Worm (Caenorhabditis elegans): ENCODE data around the gene cyp-33E1.

Gene cyp-33E1

DNA sequence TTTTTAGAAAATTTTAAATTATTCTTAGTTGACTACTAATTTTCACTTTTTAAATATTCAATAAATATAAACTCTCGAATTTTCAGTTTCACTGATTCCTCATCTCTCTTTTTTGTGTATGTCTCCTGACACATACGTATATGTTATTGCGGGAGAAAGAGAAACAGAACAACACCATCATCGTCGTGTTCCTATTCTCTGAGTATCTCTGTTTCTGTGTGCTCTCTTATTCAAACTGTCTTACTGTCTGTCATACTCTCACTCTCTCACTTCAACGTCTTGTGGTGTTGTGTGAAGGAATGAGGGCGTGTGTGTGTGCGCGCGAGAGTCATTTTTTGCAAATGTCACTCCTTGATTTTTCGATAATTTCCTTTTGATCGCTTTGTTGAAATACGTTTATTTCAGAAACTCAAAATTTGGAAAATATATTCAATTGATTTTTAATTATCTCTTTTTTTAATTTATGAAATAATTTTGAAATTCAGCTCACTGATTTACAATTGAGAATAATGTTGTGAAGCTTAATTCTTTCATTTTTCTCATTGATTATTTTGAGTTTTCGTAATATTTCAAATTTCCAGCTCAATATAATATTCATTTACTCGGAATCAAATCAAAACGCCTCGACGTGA lies 28.2 kb downstream of the cyp-33E1 start, which contains the start of gene lin-49 (continued):
- TF ChIP-seq F49E8.2 (tag; optimal IDR thresholded peaks at IDR 0.05; ENCODE audit: borderline replicate concordance) (no peak), dmd-6 (GFP tag; IDR thresholded peaks at IDR 0.05) (peak; percentile 62), ZK337.2 (GFP tag; IDR thresholded peaks at IDR 0.05) (no peak), snpc-4 (tag; optimal IDR thresholded peaks at IDR 0.05) (no peak), lsy-2 (tag; optimal IDR thresholded peaks at IDR 0.05) (peak; percentile 43 to 82), unc-130 (GFP tag; optimal IDR thresholded peaks at IDR 0.05) (no peak), egl-43 (GFP tag; IDR thresholded peaks at IDR 0.05) (no peak), daf-12 (tag; optimal IDR thresholded peaks at IDR 0.05) (no peak), ces-1 (GFP tag; optimal IDR thresholded peaks at IDR 0.05) (no peak), saeg-2 (GFP tag; IDR thresholded peaks at IDR 0.05) (no peak), Y5F2A.4 (GFP tag; optimal IDR thresholded peaks at IDR 0.05) (no peak), nhr-76 (tag; optimal IDR thresholded peaks at IDR 0.05) (no peak), mes-2 (tag; optimal IDR thresholded peaks at IDR 0.05; ENCODE audit: poor library complexity, severe bottlenecking) (peak; percentile 67), skn-1 (tag; optimal IDR thresholded peaks at IDR 0.05) (no peak), mxl-3 (GFP tag; optimal IDR thresholded peaks at IDR 0.05) (peak; percentile 68), spr-1 (tag; optimal IDR thresholded peaks at IDR 0.05) (no peak), ama-1 (optimal IDR thresholded peaks at IDR 0.05) (no peak), nhr-10 (tag; optimal IDR thresholded peaks at IDR 0.05) (no peak), ctbp-1 (GFP tag; IDR thresholded peaks at IDR 0.05) (0 out of 2 replicates have a peak, but pooled peaks have one; percentile 42), lin-13 (GFP tag; optimal IDR thresholded peaks at IDR 0.05) (peak; percentile 47), nhr-6 (tag; optimal IDR thresholded peaks at IDR 0.05) (peak; percentile 76), arid-1 (GFP tag; conservative IDR thresholded peaks at IDR 0.05) (0 out of 2 replicates have a peak, but pooled peaks have one; percentile 11), hlh-11 (tag; optimal IDR thresholded peaks at IDR 0.05) (peak; percentile 86), dpl-1 (GFP tag; optimal IDR thresholded peaks at IDR 0.05) (peak; percentile 40), lir-3 (tag; optimal IDR thresholded peaks at IDR 0.05) (no peak), nhr-11 (tag; optimal IDR thresholded peaks at IDR 0.05) (peak; percentile 7), cey-2 (tag; optimal IDR thresholded peaks at IDR 0.05; ENCODE audit: borderline replicate concordance, insufficient read depth) (no peak), set-16 (GFP tag; IDR thresholded peaks at IDR 0.05) (no peak), madf-9 (GFP tag; conservative IDR thresholded peaks at IDR 0.05) (no peak), hmg-1.1 (GFP tag; IDR thresholded peaks at IDR 0.05) (peak; percentile 81), mep-1 (tag; optimal IDR thresholded peaks at IDR 0.05) (peak; percentile 88), ztf-7 (tag; optimal IDR thresholded peaks at IDR 0.05) (peak; percentile 15), ceh-28 (tag; optimal IDR thresholded peaks at IDR 0.05) (no peak), ZK546.5 (tag; optimal IDR thresholded peaks at IDR 0.05) (no peak), R02D3.7 (tag; optimal IDR thresholded peaks at IDR 0.05) (no peak), fos-1 (tag; optimal IDR thresholded peaks at IDR 0.05) (no peak), F26F4.8 (GFP tag; conservative IDR thresholded peaks at IDR 0.05) (no peak), rbr-2 (tag; optimal IDR thresholded peaks at IDR 0.05) (peak; percentile 56), daf-19 (GFP tag; conservative IDR thresholded peaks at IDR 0.05) (no peak), gei-8 (GFP tag; optimal IDR thresholded peaks at IDR 0.05) (no peak), unc-39 (tag; optimal IDR thresholded peaks at IDR 0.05) (no peak), nhr-28 (tag; optimal IDR thresholded peaks at IDR 0.05) (peak; percentile 84), mxl-2 (GFP tag; conservative IDR thresholded peaks at IDR 0.05) (no peak), duxl-1 (tag; optimal IDR thresholded peaks at IDR 0.05; ENCODE audit: poor library complexity) (no peak), lin-29 (GFP tag; IDR thresholded peaks at IDR 0.05) (no peak), Y75B8A.6 (GFP tag; IDR thresholded peaks at IDR 0.05) (no peak), nhr-102 (tag; optimal IDR thresholded peaks at IDR 0.05) (peak; percentile 20), hif-1 (tag; optimal IDR thresholded peaks at IDR 0.05) (peak in 1 of 2 experiments; percentile 38), hlh-30 (tag; optimal IDR thresholded peaks at IDR 0.05; ENCODE audit: insufficient read depth) (peak; percentile 97), pqm-1 (tag; optimal IDR thresholded peaks at IDR 0.05) (no peak), tag-97 (GFP tag; IDR thresholded peaks at IDR 0.05) (no peak)
